Worm (Caenorhabditis elegans) whole organism, L2 larva: ENCODE data around the gene ZC204.13.

Experiments used
- ZK546.5 ChIP-seq: sonication (generic microtip); optimal IDR thresholded peaks from 2 replicates; lab custom pipeline; 2017; ENCODE audit warnings: missing biosample characterization, missing genetic modification characterization
- aly-2 ChIP-seq: fragments of 150-350 bp; optimal IDR thresholded peaks from 2 replicates; lab custom pipeline; 2014; ENCODE audit warnings: missing biosample characterization, missing genetic modification characterization
- ama-1 ChIP-seq: fragments of 150-350 bp; optimal IDR thresholded peaks from 2 replicates; lab custom pipeline; 2018; ENCODE audit warnings: inconsistent platforms
- blmp-1 ChIP-seq: sonication (generic microtip); optimal IDR thresholded peaks from 2 replicates; lab custom pipeline; 2017; ENCODE audit warnings: missing genetic modification characterization, mild to moderate bottlenecking, missing compliant biosample characterization, antibody characterized with exemption, moderate library complexity; ENCODE audit not compliant: insufficient read depth
- dmd-4 ChIP-seq: sonication (generic microtip); optimal IDR thresholded peaks from 2 replicates; lab custom pipeline; 2017; ENCODE audit warnings: missing biosample characterization, missing genetic modification characterization
- nhr-237 ChIP-seq: fragments of 150-350 bp; optimal IDR thresholded peaks from 2 replicates; lab custom pipeline; 2014; ENCODE audit warnings: missing biosample characterization, missing genetic modification characterization
- sem-4 ChIP-seq: fragments of 150-350 bp; optimal IDR thresholded peaks from 2 replicates; lab custom pipeline; 2014; ENCODE audit warnings: missing biosample characterization, missing genetic modification reagents, missing genetic modification characterization
- sma-3 ChIP-seq: sonication (generic microtip); optimal IDR thresholded peaks from 2 replicates; lab custom pipeline; 2016; ENCODE audit warnings: missing genetic modification reagents, missing genetic modification characterization, missing compliant biosample characterization
- unc-55 ChIP-seq: fragments of 150-350 bp; sonication (generic microtip); optimal IDR thresholded peaks from 3 replicates; lab custom pipeline; 2014; ENCODE audit warnings: missing biosample characterization, missing genetic modification reagents, missing genetic modification characterization
- unc-62 ChIP-seq: fragments of 150-350 bp; optimal IDR thresholded peaks from 2 replicates; lab custom pipeline; 2014; ENCODE audit warnings: missing biosample characterization, missing genetic modification reagents, missing genetic modification characterization
- ztf-1 ChIP-seq: fragments of 200-800 bp; sonication (Bioruptor generic); conservative IDR thresholded peaks from 2 replicates; pipeline ENCODE4 v1.3.6; 2022; ENCODE audit warnings: missing genetic modification characterization, missing compliant biosample characterization
- ztf-4 ChIP-seq: fragments of 150-350 bp; optimal IDR thresholded peaks from 2 replicates; lab custom pipeline; 2014; ENCODE audit warnings: missing biosample characterization, missing genetic modification characterization

The ZC204.13 gene

DNA sequence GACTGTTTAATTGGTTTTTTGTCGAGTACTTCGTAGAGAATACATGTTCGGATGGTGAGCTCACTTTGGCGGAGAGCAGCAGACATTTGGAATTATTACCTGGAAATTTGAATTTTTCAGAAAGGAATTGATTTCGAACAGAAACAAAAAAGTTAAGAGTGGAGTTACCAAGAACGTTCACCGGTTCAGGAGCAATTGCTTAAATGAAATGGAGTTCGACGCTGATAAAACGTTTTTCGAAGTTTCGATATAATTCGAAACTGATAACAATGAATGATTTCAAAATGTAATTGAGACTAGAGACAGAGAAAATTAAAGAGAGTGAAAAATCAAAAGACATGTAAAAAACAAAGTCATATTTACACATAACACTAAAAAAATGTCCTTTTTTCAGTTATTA lies 50.2 kb downstream of the ZC204.13 start, which contains the start of gene fbxa-163:
fbxa-163 (minus strand) TSS at position 101 of the 400 bp plus-strand sequence.
- TF ChIP-seq nhr-237 (tag; lab: Kevin White, UChicago) (no peak), ama-1 (no peak), aly-2 (no peak), ztf-1 (GFP tag; lab: Robert Waterston, UW) (no peak), sma-3 (GFP tag; lab: Kevin White, UChicago) (no peak), blmp-1 (tag; lab: Kevin White, UChicago) (no peak), ZK546.5 (tag; lab: Kevin White, UChicago) (no peak), unc-62 (GFP tag; lab: Kevin White, UChicago) (no peak), dmd-4 (tag; lab: Kevin White, UChicago) (no peak), unc-55 (GFP tag; lab: Kevin White, UChicago) (no peak), ztf-4 (tag; lab: Kevin White, UChicago) (no peak), sem-4 (tag; lab: Kevin White, UChicago) (no peak)
- TF ChIP-seq, all 48 proteins: peak for 0
